Worm (Caenorhabditis elegans) whole organism, early embryonic: ENCODE data around the gene Y51B9A.6.
"Not testable (repeated sequence)": the region's sequence is repeated elsewhere in the genome, so short reads cannot be mapped to it uniquely, and the experiment has no call there.

Source experiments
- B0310.2 ChIP-seq: sonication (generic microtip); optimal IDR thresholded peaks from 2 replicates; lab custom pipeline; 2016; ENCODE audit warnings: mild to moderate bottlenecking, missing genetic modification characterization, missing compliant biosample characterization
- F13C5.2 ChIP-seq: sonication (generic microtip); optimal IDR thresholded peaks from 2 replicates; lab custom pipeline; 2017; ENCODE audit warnings: mild to moderate bottlenecking, missing genetic modification characterization, inconsistent platforms, missing compliant biosample characterization
- aly-1 ChIP-seq: sonication (generic microtip); optimal IDR thresholded peaks from 2 replicates; lab custom pipeline; 2016; ENCODE audit warnings: missing genetic modification characterization, missing compliant biosample characterization
- ama-1 ChIP-seq: fragments of 150-350 bp; optimal IDR thresholded peaks from 2 replicates; lab custom pipeline; 2014
- ceh-13 ChIP-seq: fragments of 200-800 bp; sonication (Bioruptor generic); optimal IDR thresholded peaks from 2 replicates; lab custom pipeline; 2018; ENCODE audit warnings: mild to moderate bottlenecking, missing genetic modification characterization, missing compliant biosample characterization
- ceh-36 ChIP-seq: sonication (generic microtip); optimal IDR thresholded peaks from 2 replicates; lab custom pipeline; 2016; ENCODE audit warnings: missing genetic modification characterization, inconsistent platforms, missing compliant biosample characterization
- ets-7 ChIP-seq: sonication (generic microtip); optimal IDR thresholded peaks from 2 replicates; lab custom pipeline; 2016; ENCODE audit warnings: missing genotype, missing genetic modification characterization, missing compliant biosample characterization
- flt-1 ChIP-seq: fragments of 200-800 bp; sonication (Bioruptor generic); IDR thresholded peaks from 2 replicates; pipeline ENCODE4 v1.3.6; 2022; ENCODE audit warnings: missing genetic modification characterization, missing compliant biosample characterization
- hmbx-1 ChIP-seq: sonication (generic microtip); optimal IDR thresholded peaks from 2 replicates; lab custom pipeline; 2016; ENCODE audit warnings: mild to moderate bottlenecking, missing genetic modification characterization, missing compliant biosample characterization
- hmg-4 ChIP-seq: fragments of 200-800 bp; sonication (Bioruptor generic); optimal IDR thresholded peaks from 2 replicates; lab custom pipeline; 2018; ENCODE audit warnings: mild to moderate bottlenecking, missing genetic modification characterization, missing compliant biosample characterization
- hnd-1 ChIP-seq: sonication (generic microtip); optimal IDR thresholded peaks from 2 replicates; lab custom pipeline; 2016; ENCODE audit warnings: missing genetic modification characterization, missing compliant biosample characterization
- pes-1 ChIP-seq: fragments of 200-800 bp; sonication (Bioruptor generic); IDR thresholded peaks from 2 replicates; pipeline ENCODE4 v1.3.6; 2022; ENCODE audit warnings: missing genetic modification reagents, missing genetic modification characterization, missing compliant biosample characterization
- scrt-1 ChIP-seq: fragments of 200-800 bp; sonication (Bioruptor generic); IDR thresholded peaks from 2 replicates; pipeline ENCODE4 v1.3.6; 2022; ENCODE audit warnings: missing genetic modification characterization, missing compliant biosample characterization
- sea-1 ChIP-seq: fragments of 200-800 bp; sonication (Bioruptor generic); conservative IDR thresholded peaks from 2 replicates; pipeline ENCODE4 v1.3.6; 2022; ENCODE audit warnings: missing genetic modification characterization, missing compliant biosample characterization
- tbx-11 ChIP-seq: fragments of 200-800 bp; sonication (Bioruptor generic); IDR thresholded peaks from 2 replicates; pipeline ENCODE4 v1.3.6; 2022; ENCODE audit warnings: missing genetic modification characterization, missing compliant biosample characterization
- tbx-37 ChIP-seq: fragments of 200-800 bp; sonication (Bioruptor generic); conservative IDR thresholded peaks from 2 replicates; pipeline ENCODE4 v1.3.6; 2022; ENCODE audit warnings: missing genetic modification reagents, missing genetic modification characterization, missing compliant biosample characterization
- tra-4 ChIP-seq: sonication (generic microtip); optimal IDR thresholded peaks from 2 replicates; lab custom pipeline; 2017; ENCODE audit warnings: missing genetic modification characterization, missing compliant biosample characterization

Y51B9A.6 gene

DNA sequence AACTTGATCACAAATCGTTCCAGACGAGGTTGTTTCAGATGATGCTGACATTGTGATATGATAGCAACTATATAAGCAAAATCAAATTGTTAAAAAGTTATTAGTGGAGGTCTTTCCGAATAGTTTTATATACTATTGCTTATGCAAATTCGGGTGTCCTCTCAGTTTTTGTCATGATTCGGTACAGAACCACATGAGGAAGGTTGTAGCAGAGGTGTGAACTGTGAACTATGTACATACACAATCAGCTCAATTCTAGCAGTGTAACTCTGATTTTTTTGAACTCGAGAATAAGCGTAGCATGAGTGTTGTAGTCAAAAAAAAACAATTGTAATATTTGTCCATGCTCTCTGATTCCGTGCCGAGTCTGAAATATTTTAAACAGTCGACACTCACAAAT is at the start of gene Y51B9A.6:
Gene Y51B9A.6, minus strand, starts transcription at position 101 of the 400 bp plus-strand sequence.
- TF ChIP-seq tra-4 (tag; lab: Kevin White, UChicago) (no peak), ama-1 (lab: Kevin White, UChicago) (no peak), F13C5.2 (tag; lab: Kevin White, UChicago) (no peak), aly-1 (tag; lab: Kevin White, UChicago) (no peak), pes-1 (GFP tag; lab: Robert Waterston, UW) (no peak), ceh-13 (GFP tag; lab: Kevin White, UChicago) (no peak), ets-7 (no peak), tbx-37 (no peak), hnd-1 (tag; lab: Kevin White, UChicago) (no peak), sea-1 (GFP tag; lab: Robert Waterston, UW) (no peak), tbx-11 (GFP tag; lab: Robert Waterston, UW) (no peak), hmbx-1 (tag; lab: Kevin White, UChicago) (no peak), B0310.2 (tag; lab: Kevin White, UChicago) (no peak), ceh-36 (no peak), flt-1 (no peak), hmg-4 (no peak), scrt-1 (GFP tag; lab: Robert Waterston, UW) (no peak)

DNA sequence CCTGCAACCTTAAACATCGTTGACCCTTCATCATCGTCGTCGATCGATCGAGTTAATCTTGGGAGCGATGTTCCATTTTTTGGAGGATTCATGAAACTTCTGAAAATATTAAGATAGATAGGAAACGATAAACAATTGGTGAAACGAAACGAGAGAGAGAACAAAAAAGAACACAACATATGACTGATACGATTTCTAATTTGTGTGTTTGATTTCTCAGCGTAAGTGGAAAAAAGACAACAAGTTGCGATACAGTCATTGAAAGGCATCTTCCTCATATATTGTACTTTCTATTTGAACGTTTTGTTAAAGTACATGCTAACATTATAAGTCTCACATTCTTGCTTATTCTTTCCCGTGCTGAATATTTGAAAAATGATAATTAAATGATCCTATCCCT is 49.2 kb upstream of the Y51B9A.6 start, which contains the start of gene R09D1.12:
Gene R09D1.12, minus strand, starts transcription at position 101 of the 400 bp plus-strand sequence.
- TF ChIP-seq scrt-1 (GFP tag; lab: Robert Waterston, UW); sea-1 (GFP tag; lab: Robert Waterston, UW); aly-1 (tag; lab: Kevin White, UChicago): not testable (repeated sequence)

DNA sequence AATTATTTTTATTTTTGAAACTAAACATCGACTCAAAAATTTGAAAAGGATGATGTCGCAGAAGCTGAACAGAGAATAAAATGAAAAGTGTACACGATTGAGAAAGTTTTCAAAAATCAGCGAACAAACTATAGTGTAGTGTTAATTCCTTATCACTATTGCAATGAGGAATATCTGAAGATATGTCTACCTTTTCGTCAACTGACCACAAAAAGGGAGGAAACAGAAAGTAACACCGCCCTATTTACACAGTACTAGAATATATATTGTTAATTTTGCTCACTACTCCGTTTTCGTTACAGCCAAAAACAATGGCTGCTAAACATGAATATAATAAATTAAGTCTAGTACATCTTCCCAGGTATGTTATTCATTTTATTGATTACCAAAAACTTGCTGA is 45.0 kb upstream of the Y51B9A.6 start, which contains the start of gene chil-18:
Gene chil-18, plus strand, starts transcription at position 301 of the 400 bp plus-strand sequence.
- TF ChIP-seq ets-7: no peak
- TF ChIP-seq pes-1 (GFP tag; lab: Robert Waterston, UW): no peak
- TF ChIP-seq aly-1 (tag; lab: Kevin White, UChicago): no peak
- no peak for TF ChIP-seq F13C5.2 (tag; lab: Kevin White, UChicago)

DNA sequence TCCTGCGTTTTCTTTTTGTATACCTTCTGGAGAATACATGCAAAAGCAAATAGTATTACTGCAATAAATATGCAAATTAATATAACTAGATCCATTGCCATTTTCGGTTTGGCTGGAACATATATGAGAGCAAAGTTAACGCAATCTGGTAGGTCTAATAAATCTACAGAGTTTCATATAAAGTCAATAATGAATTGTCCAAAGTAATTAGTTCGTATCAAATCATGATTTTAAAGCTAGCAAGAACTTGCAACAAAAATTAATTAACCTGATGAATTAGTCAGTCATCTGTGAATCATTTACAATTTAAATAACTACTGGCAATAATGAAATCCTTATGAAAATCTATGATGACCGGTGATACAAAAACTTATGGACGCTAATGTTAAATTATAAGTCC is 42.4 kb upstream of the Y51B9A.6 start, which contains the start of gene R09D1.13:
Gene R09D1.13, minus strand, starts transcription at position 101 of the 400 bp plus-strand sequence.
- TF ChIP-seq ceh-13 (GFP tag; lab: Kevin White, UChicago): no peak
- no peak for TF ChIP-seq hmg-4
- TF ChIP-seq tra-4 (tag; lab: Kevin White, UChicago): no peak

DNA sequence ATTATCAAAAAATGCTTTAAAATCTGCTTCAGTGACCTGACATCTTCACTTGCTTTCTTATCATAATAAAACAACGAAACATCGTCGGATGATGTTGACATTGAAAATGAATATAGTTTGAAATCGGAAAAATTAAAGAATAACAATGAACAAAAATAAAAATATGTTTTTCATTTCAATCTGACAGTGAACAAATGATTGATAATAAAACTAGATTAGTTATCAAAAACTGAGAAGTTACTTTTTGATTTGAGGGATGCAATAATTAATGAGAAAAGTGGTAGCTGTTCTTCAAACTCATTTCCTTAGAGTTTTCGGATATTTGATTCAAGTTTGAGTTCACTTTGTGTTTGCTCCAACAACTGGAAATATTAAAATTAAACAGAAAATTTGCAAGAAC is 40.5 kb upstream of the Y51B9A.6 start, which contains the start of gene chil-15:
Gene chil-15, minus strand, starts transcription at position 101 of the 400 bp plus-strand sequence.
- no peak for TF ChIP-seq B0310.2 (tag; lab: Kevin White, UChicago)
- TF ChIP-seq ama-1 (lab: Kevin White, UChicago): no peak
- TF ChIP-seq F13C5.2 (tag; lab: Kevin White, UChicago): no peak
- no peak for TF ChIP-seq hmg-4
- TF ChIP-seq tra-4 (tag; lab: Kevin White, UChicago): no peak
- no peak for TF ChIP-seq aly-1 (tag; lab: Kevin White, UChicago)
- no peak for TF ChIP-seq hnd-1 (tag; lab: Kevin White, UChicago)
- TF ChIP-seq ceh-13 (GFP tag; lab: Kevin White, UChicago): no peak
- no peak for TF ChIP-seq tbx-37
- no peak for TF ChIP-seq pes-1 (GFP tag; lab: Robert Waterston, UW)
- no peak for TF ChIP-seq flt-1
- TF ChIP-seq hmbx-1 (tag; lab: Kevin White, UChicago): no peak
- TF ChIP-seq ets-7: no peak
- TF ChIP-seq sea-1 (GFP tag; lab: Robert Waterston, UW): no peak
- TF ChIP-seq scrt-1 (GFP tag; lab: Robert Waterston, UW): no peak

DNA sequence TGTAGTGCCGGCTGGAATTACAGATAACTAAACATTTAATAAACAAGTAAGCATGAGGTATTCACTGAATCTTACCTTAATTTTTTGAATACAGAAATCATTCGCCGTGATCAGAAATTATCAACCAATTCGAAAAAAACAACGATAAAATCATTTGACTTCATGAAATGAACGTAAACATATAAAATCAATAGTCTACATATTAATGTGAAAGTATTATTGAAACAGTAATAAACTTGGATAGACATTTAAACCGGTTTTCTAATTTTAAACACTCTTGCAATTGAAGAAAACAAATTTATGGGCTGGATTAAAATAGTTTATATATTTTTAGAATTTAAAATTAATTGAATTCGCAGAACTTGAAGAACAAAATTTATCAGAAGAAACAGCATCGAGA is 38.9 kb upstream of the Y51B9A.6 start, which contains the start of gene chil-16:
Gene chil-16, minus strand, starts transcription at position 101 of the 400 bp plus-strand sequence.
- TF ChIP-seq tbx-11 (GFP tag; lab: Robert Waterston, UW): no peak
- TF ChIP-seq ceh-13 (GFP tag; lab: Kevin White, UChicago): no peak
- no peak for TF ChIP-seq hnd-1 (tag; lab: Kevin White, UChicago)
- TF ChIP-seq tra-4 (tag; lab: Kevin White, UChicago): no peak
- no peak for TF ChIP-seq B0310.2 (tag; lab: Kevin White, UChicago)
- no peak for TF ChIP-seq F13C5.2 (tag; lab: Kevin White, UChicago)
- TF ChIP-seq ceh-36: no peak
- TF ChIP-seq aly-1 (tag; lab: Kevin White, UChicago): no peak

DNA sequence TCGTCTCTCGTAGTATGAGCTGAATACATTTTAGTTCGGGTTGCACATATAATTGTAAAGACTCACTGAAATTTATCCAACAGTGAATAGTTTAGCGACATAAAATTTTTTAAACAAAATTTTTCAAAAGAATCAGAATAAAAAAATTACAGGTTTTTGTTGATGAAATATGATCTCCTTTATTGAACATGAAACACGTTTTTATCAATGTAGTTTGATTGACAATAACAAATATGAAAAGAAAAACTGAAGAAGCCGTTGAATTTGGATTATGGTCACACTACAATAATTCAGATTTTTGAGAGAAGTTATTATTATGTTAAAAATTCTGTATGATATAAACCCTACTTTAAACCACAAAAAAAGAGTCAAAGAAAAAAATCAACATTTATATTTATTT is 37.1 kb upstream of the Y51B9A.6 start, which contains the start of gene chil-17:
Gene chil-17, minus strand, starts transcription at position 101 of the 400 bp plus-strand sequence.
- TF ChIP-seq hnd-1 (tag; lab: Kevin White, UChicago) (no peak), ceh-13 (GFP tag; lab: Kevin White, UChicago) (no peak), ama-1 (lab: Kevin White, UChicago) (no peak), pes-1 (GFP tag; lab: Robert Waterston, UW) (no peak), tbx-37 (no peak), flt-1 (no peak), ceh-36 (no peak), aly-1 (tag; lab: Kevin White, UChicago) (no peak), tra-4 (tag; lab: Kevin White, UChicago) (no peak), hmbx-1 (tag; lab: Kevin White, UChicago) (no peak), ets-7 (no peak), scrt-1 (GFP tag; lab: Robert Waterston, UW) (no peak), hmg-4 (no peak), sea-1 (GFP tag; lab: Robert Waterston, UW) (no peak), tbx-11 (GFP tag; lab: Robert Waterston, UW) (no peak), B0310.2 (tag; lab: Kevin White, UChicago) (no peak), F13C5.2 (tag; lab: Kevin White, UChicago) (no peak)
